Worm (Caenorhabditis elegans) whole organism, midembryonic: ENCODE measurements around the gene F38A1.6.

ENCODE experiments used
- cog-1 ChIP-seq: sonication (generic microtip); optimal IDR thresholded peaks from 2 replicates; lab custom pipeline; 2016; ENCODE audit warnings: missing genetic modification characterization, missing compliant biosample characterization
- klf-2 ChIP-seq: fragments of 200-800 bp; sonication (Bioruptor generic); conservative IDR thresholded peaks from 2 replicates; pipeline ENCODE4 v1.3.6; 2022; ENCODE audit warnings: missing genetic modification reagents, missing genetic modification characterization, missing compliant biosample characterization
- med-1 ChIP-seq: sonication (generic microtip); optimal IDR thresholded peaks from 2 replicates; lab custom pipeline; 2017; ENCODE audit warnings: missing genetic modification characterization, mild to moderate bottlenecking, missing compliant biosample characterization, antibody characterized with exemption, missing genetic modification reagents; ENCODE audit not compliant: insufficient read depth
- ref-1 ChIP-seq: fragments of 200-800 bp; sonication (Bioruptor generic); conservative IDR thresholded peaks from 2 replicates; pipeline ENCODE4 v1.3.6; 2022; ENCODE audit warnings: missing genetic modification reagents, missing genetic modification characterization, missing compliant biosample characterization
- ztf-23 ChIP-seq: fragments of 200-800 bp; sonication (Bioruptor generic); IDR thresholded peaks from 2 replicates; pipeline ENCODE4 v1.3.6; 2022; ENCODE audit warnings: missing genetic modification reagents, missing genetic modification characterization, missing compliant biosample characterization

- TF ChIP-seq med-1 (GFP tag; lab: Kevin White, UChicago) (no peak), ztf-23 (no peak), klf-2 (no peak), cog-1 (tag; lab: Kevin White, UChicago) (no peak), ref-1 (GFP tag; lab: Robert Waterston, UW) (no peak)
Measured at ce11 chrIV:1260474-1260873, 8.8 kb downstream of the F38A1.6 start.
